Worm (Caenorhabditis elegans) whole organism, L4 larva: Measurements from ENCODE around the gene klf-1.

Experiments
- D1046.2 ChIP-seq: fragments of 200-800 bp; sonication (Bioruptor generic); IDR thresholded peaks from 2 replicates; pipeline ENCODE4 v1.3.6; 2022; ENCODE audit warnings: missing genetic modification characterization, missing compliant biosample characterization
- F26F4.8 ChIP-seq: fragments of 200-800 bp; sonication (Bioruptor generic); conservative IDR thresholded peaks from 2 replicates; pipeline ENCODE4 v1.3.6; 2022; ENCODE audit warnings: missing genetic modification characterization, missing compliant biosample characterization
- R02D3.7 ChIP-seq: fragments of 150-350 bp; sonication (generic microtip); optimal IDR thresholded peaks from 3 replicates; lab custom pipeline; 2014; ENCODE audit warnings: missing biosample characterization, missing genetic modification characterization
- T26A8.4 ChIP-seq: fragments of 200-800 bp; sonication (Bioruptor generic); IDR thresholded peaks from 2 replicates; pipeline ENCODE4 v1.3.6; 2022; ENCODE audit warnings: missing genetic modification characterization, missing compliant biosample characterization
- Y48G9A.11 ChIP-seq: fragments of 200-800 bp; sonication (Bioruptor generic); IDR thresholded peaks from 2 replicates; pipeline ENCODE4 v1.3.6; 2022; ENCODE audit warnings: missing genetic modification reagents, missing genetic modification characterization, missing compliant biosample characterization
- Y75B8A.6 ChIP-seq: fragments of 200-800 bp; sonication (Bioruptor generic); IDR thresholded peaks from 2 replicates; pipeline ENCODE4 v1.3.6; 2022; ENCODE audit warnings: missing genetic modification reagents, missing genetic modification characterization, missing compliant biosample characterization
- ZK337.2 ChIP-seq: fragments of 200-800 bp; sonication (Bioruptor generic); IDR thresholded peaks from 2 replicates; pipeline ENCODE4 v1.3.6; 2022; ENCODE audit warnings: missing genetic modification reagents, missing genetic modification characterization, missing compliant biosample characterization
- aha-1 ChIP-seq: fragments of 150-350 bp; peaks from one replicate; lab custom pipeline; 2014; ENCODE audit warnings: missing biosample characterization, missing genetic modification characterization
- arid-1 ChIP-seq: fragments of 200-800 bp; sonication (Bioruptor generic); conservative IDR thresholded peaks from 2 replicates; pipeline ENCODE4 v1.3.6; 2022; ENCODE audit warnings: missing genetic modification reagents, missing genetic modification characterization, missing compliant biosample characterization
- ceh-28 ChIP-seq: fragments of 150-350 bp; optimal IDR thresholded peaks from 2 replicates; lab custom pipeline; 2014; ENCODE audit warnings: missing biosample characterization, missing genetic modification reagents, missing genetic modification characterization
- ces-1 ChIP-seq: fragments of 150-350 bp; sonication (generic microtip); optimal IDR thresholded peaks from 4 replicates; lab custom pipeline; 2014; ENCODE audit warnings: missing biosample characterization, missing genetic modification reagents, missing genetic modification characterization
- daf-12 ChIP-seq: fragments of 150-350 bp; optimal IDR thresholded peaks from 2 replicates; lab custom pipeline; 2014; ENCODE audit warnings: missing biosample characterization, missing genetic modification reagents, missing genetic modification characterization
- daf-16 ChIP-seq, 3 experiments: sonication (generic microtip); optimal IDR thresholded peaks; 2 replicates each; lab custom pipeline; 2016 to 2017; ENCODE audit warnings: missing genetic modification characterization in 3 of 3, missing genetic modification reagents in 3 of 3, mild to moderate bottlenecking in 2 of 3, missing compliant biosample characterization in 2 of 3, missing biosample characterization in 1 of 3, moderate library complexity in 1 of 3
- dmd-9 ChIP-seq: fragments of 200-800 bp; sonication (Bioruptor generic); IDR thresholded peaks from 2 replicates; pipeline ENCODE4 v1.3.6; 2022; ENCODE audit warnings: missing genetic modification reagents, missing genetic modification characterization, missing compliant biosample characterization
- duxl-1 ChIP-seq: sonication (generic microtip); optimal IDR thresholded peaks from 2 replicates; lab custom pipeline; 2016; ENCODE audit warnings: mild to moderate bottlenecking, missing genetic modification characterization, moderate library complexity, missing compliant biosample characterization; ENCODE audit not compliant: poor library complexity
- dve-1 ChIP-seq: sonication (generic microtip); optimal IDR thresholded peaks from 2 replicates; lab custom pipeline; 2017; ENCODE audit warnings: antibody characterized with exemption, mild to moderate bottlenecking, missing genetic modification characterization, missing compliant biosample characterization; ENCODE audit not compliant: insufficient read depth
- egl-27 ChIP-seq: sonication (generic microtip); optimal IDR thresholded peaks from 3 replicates; lab custom pipeline; 2017; ENCODE audit warnings: missing biosample characterization, missing genetic modification reagents, missing genetic modification characterization
- egl-43 ChIP-seq: fragments of 200-800 bp; sonication (Bioruptor generic); IDR thresholded peaks from 2 replicates; pipeline ENCODE4 v1.3.6; 2022; ENCODE audit warnings: missing genetic modification reagents, missing genetic modification characterization, missing compliant biosample characterization
- fkh-10 ChIP-seq: fragments of 150-350 bp; optimal IDR thresholded peaks from 2 replicates; lab custom pipeline; 2014; ENCODE audit warnings: missing biosample characterization, missing genetic modification reagents, missing genetic modification characterization
- hif-1 ChIP-seq, 2 experiments: sonication (generic microtip); optimal IDR thresholded peaks; 2 replicates each; lab custom pipeline; 2016 to 2017; ENCODE audit warnings: missing compliant biosample characterization in 2 of 2, missing genetic modification characterization in 2 of 2, missing genetic modification reagents in 2 of 2, missing genotype in 2 of 2, mild to moderate bottlenecking in 1 of 2
- hlh-30 ChIP-seq: sonication (generic microtip); optimal IDR thresholded peaks from 2 replicates; lab custom pipeline; 2017; ENCODE audit warnings: antibody characterized with exemption, mild to moderate bottlenecking, missing genetic modification characterization, missing compliant biosample characterization; ENCODE audit not compliant: insufficient read depth
- lin-1 ChIP-seq: fragments of 200-800 bp; sonication (Bioruptor generic); IDR thresholded peaks from 2 replicates; pipeline ENCODE4 v1.3.6; 2022; ENCODE audit warnings: missing genetic modification reagents, missing genetic modification characterization, missing compliant biosample characterization
- lin-15B ChIP-seq: fragments of 150-350 bp; sonication (generic microtip); optimal IDR thresholded peaks from 3 replicates; lab custom pipeline; 2014; ENCODE audit warnings: missing biosample characterization, missing genetic modification characterization
- lin-39 ChIP-seq: fragments of 150-350 bp; optimal IDR thresholded peaks from 2 replicates; lab custom pipeline; 2014; ENCODE audit warnings: missing biosample characterization, missing genetic modification reagents, missing genetic modification characterization
- lir-3 ChIP-seq: sonication (generic microtip); optimal IDR thresholded peaks from 2 replicates; lab custom pipeline; 2016; ENCODE audit warnings: mild to moderate bottlenecking, missing genetic modification characterization, missing compliant biosample characterization
- mdl-1 ChIP-seq, 2 experiments: fragments of 150-350 bp in 1 of 2; sonication (generic microtip) in 1 of 2; optimal IDR thresholded peaks; 2 replicates each; lab custom pipeline; 2014 to 2017; ENCODE audit warnings: missing biosample characterization in 2 of 2, missing genetic modification characterization in 2 of 2
- mxl-3 ChIP-seq: fragments of 200-800 bp; sonication (Bioruptor generic); optimal IDR thresholded peaks from 2 replicates; lab custom pipeline; 2018; ENCODE audit warnings: mild to moderate bottlenecking, missing genetic modification characterization, missing compliant biosample characterization
- nhr-11 ChIP-seq: fragments of 150-350 bp; optimal IDR thresholded peaks from 2 replicates; lab custom pipeline; 2014; ENCODE audit warnings: missing biosample characterization, missing genetic modification characterization
- nhr-25 ChIP-seq: sonication (generic microtip); optimal IDR thresholded peaks from 2 replicates; lab custom pipeline; 2017; ENCODE audit warnings: missing genetic modification characterization, mild to moderate bottlenecking, missing compliant biosample characterization, antibody characterized with exemption, moderate library complexity, borderline replicate concordance; ENCODE audit not compliant: insufficient read depth
- nhr-28 ChIP-seq: fragments of 150-350 bp; optimal IDR thresholded peaks from 2 replicates; lab custom pipeline; 2014; ENCODE audit warnings: missing biosample characterization, missing genetic modification characterization
- nhr-41 ChIP-seq: fragments of 200-800 bp; sonication (Bioruptor generic); IDR thresholded peaks from 2 replicates; pipeline ENCODE4 v1.3.6; 2022; ENCODE audit warnings: missing genetic modification reagents, missing genetic modification characterization, missing compliant biosample characterization
- nhr-77 ChIP-seq: fragments of 150-350 bp; optimal IDR thresholded peaks from 2 replicates; lab custom pipeline; 2014; ENCODE audit warnings: missing biosample characterization, missing genetic modification characterization
- pha-4 ChIP-seq, 2 experiments: fragments of 150-350 bp in 1 of 2; fragments of 200-800 bp in 1 of 2; sonication (Bioruptor generic) in 1 of 2; IDR thresholded peaks in 1 of 2; optimal IDR thresholded peaks in 1 of 2; 2 replicates each; pipeline versions ENCODE4 v1.3.6 to Lab custom; 2014 to 2022; ENCODE audit warnings: missing genetic modification characterization in 2 of 2, missing genetic modification reagents in 2 of 2, missing biosample characterization in 1 of 2, missing compliant biosample characterization in 1 of 2
- php-3 ChIP-seq: fragments of 200-800 bp; sonication (Bioruptor generic); IDR thresholded peaks from 2 replicates; pipeline ENCODE4 v1.3.6; 2022; ENCODE audit warnings: missing genetic modification reagents, missing genetic modification characterization, missing compliant biosample characterization
- rbr-2 ChIP-seq: sonication (generic microtip); optimal IDR thresholded peaks from 2 replicates; lab custom pipeline; 2016; ENCODE audit warnings: missing genotype, missing genetic modification characterization, missing compliant biosample characterization
- saeg-2 ChIP-seq: fragments of 200-800 bp; sonication (Bioruptor generic); IDR thresholded peaks from 2 replicates; pipeline ENCODE4 v1.3.6; 2022; ENCODE audit warnings: missing genetic modification reagents, missing genetic modification characterization, missing compliant biosample characterization
- sdz-12 ChIP-seq: fragments of 200-800 bp; sonication (Bioruptor generic); optimal IDR thresholded peaks from 2 replicates; lab custom pipeline; 2018; ENCODE audit warnings: mild to moderate bottlenecking, missing genetic modification characterization, missing compliant biosample characterization
- snpc-1.2 ChIP-seq: fragments of 200-800 bp; sonication (Bioruptor generic); IDR thresholded peaks from 2 replicates; pipeline ENCODE4 v1.3.6; 2022; ENCODE audit warnings: missing genetic modification reagents, missing genetic modification characterization, missing compliant biosample characterization
- snpc-4 ChIP-seq: fragments of 150-350 bp; optimal IDR thresholded peaks from 2 replicates; lab custom pipeline; 2014; ENCODE audit warnings: missing biosample characterization, missing genetic modification characterization
- spr-1 ChIP-seq: sonication (generic microtip); optimal IDR thresholded peaks from 2 replicates; lab custom pipeline; 2016; ENCODE audit warnings: mild to moderate bottlenecking, missing genetic modification characterization, missing compliant biosample characterization
- tra-1 ChIP-seq: fragments of 200-800 bp; sonication (Bioruptor generic); IDR thresholded peaks from 2 replicates; pipeline ENCODE4 v1.3.6; 2022; ENCODE audit warnings: missing genetic modification reagents, missing genetic modification characterization, missing compliant biosample characterization
- unc-130 ChIP-seq: sonication (generic microtip); optimal IDR thresholded peaks from 2 replicates; lab custom pipeline; 2016; ENCODE audit warnings: missing genetic modification reagents, missing genetic modification characterization, missing compliant biosample characterization
- unc-62 ChIP-seq, 3 experiments: fragments of 150-350 bp in 1 of 3; sonication (generic microtip); optimal IDR thresholded peaks in 2 of 3; peaks in 1 of 3; 1 replicate in 1 of 3; 2 replicates in 2 of 3; lab custom pipeline; 2014 to 2017; ENCODE audit warnings: missing biosample characterization in 3 of 3, missing genetic modification characterization in 3 of 3, missing genetic modification reagents in 3 of 3, missing genotype in 1 of 3
- zag-1 ChIP-seq: fragments of 150-350 bp; optimal IDR thresholded peaks from 2 replicates; lab custom pipeline; 2014; ENCODE audit warnings: missing biosample characterization, missing genetic modification characterization
- zfp-3 ChIP-seq: fragments of 200-800 bp; sonication (Bioruptor generic); conservative IDR thresholded peaks from 2 replicates; pipeline ENCODE4 v1.3.6; 2022; ENCODE audit warnings: missing genetic modification reagents, missing genetic modification characterization, missing compliant biosample characterization
- zip-2 ChIP-seq: fragments of 150-350 bp; optimal IDR thresholded peaks from 2 replicates; lab custom pipeline; 2014; ENCODE audit warnings: missing biosample characterization, missing genetic modification characterization

Gene klf-1

DNA sequence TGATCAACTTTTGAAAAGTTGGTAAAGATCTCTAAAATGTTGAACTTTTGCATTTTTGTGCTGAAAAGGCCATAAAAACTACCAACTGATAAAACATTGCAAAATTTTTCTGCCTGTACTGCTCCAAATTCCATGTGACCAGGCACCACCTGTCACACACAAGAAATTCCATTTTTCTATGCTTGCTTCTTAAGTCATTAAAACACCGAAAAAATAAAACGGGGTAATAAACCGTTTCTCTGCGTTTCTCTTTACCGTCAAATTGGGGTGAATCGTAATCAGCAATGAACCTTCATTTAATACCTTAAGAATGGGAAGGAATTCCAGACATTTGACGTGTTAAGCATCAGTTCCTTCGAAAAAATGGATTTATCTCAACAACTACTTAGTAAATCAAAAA is 4.4 kb upstream of the klf-1 start (continued):
- TF ChIP-seq pha-4 (GFP tag; IDR thresholded peaks at IDR 0.05; lab: Robert Waterston, UW) (no peak), pha-4 (tag; optimal IDR thresholded peaks at IDR 0.05; lab: Kevin White, UChicago) (no peak), unc-62 (GFP tag; optimal IDR thresholded peaks at IDR 0.05 in 1 of 2; lab: Kevin White, UChicago) (peak in 1 of 2 experiments; percentile 90), unc-62 (tag; optimal IDR thresholded peaks at IDR 0.05; lab: Kevin White, UChicago) (no peak), Y75B8A.6 (GFP tag; lab: Robert Waterston, UW) (no peak), F26F4.8 (no peak), nhr-28 (tag; lab: Kevin White, UChicago) (peak; percentile 92), mxl-3 (GFP tag; lab: Kevin White, UChicago) (peak; percentile 23), tra-1 (GFP tag; lab: Robert Waterston, UW) (peak; percentile 60; the same call in 1 of the 2 replicates), nhr-77 (peak; percentile 78), daf-16 (GFP tag; optimal IDR thresholded peaks at IDR 0.05; lab: Kevin White, UChicago) (no peak), daf-16 (tag; optimal IDR thresholded peaks at IDR 0.05; lab: Kevin White, UChicago) (peak; percentile 92), php-3 (GFP tag; lab: Robert Waterston, UW) (peak; percentile 99), D1046.2 (no peak)
- TF ChIP-seq, all 104 proteins: peak for 18

- no peak for TF ChIP-seq ceh-28 (tag; lab: Kevin White, UChicago)
- TF ChIP-seq daf-16 (GFP tag; optimal IDR thresholded peaks at IDR 0.05; lab: Kevin White, UChicago): no peak
- peak; percentile 49 for TF ChIP-seq daf-16 (tag; optimal IDR thresholded peaks at IDR 0.05; lab: Kevin White, UChicago)
- TF ChIP-seq T26A8.4 (GFP tag; lab: Robert Waterston, UW): no peak
- TF ChIP-seq ZK337.2 (GFP tag; lab: Robert Waterston, UW): no peak
- TF ChIP-seq Y48G9A.11 (GFP tag; lab: Robert Waterston, UW): no peak
- no peak for TF ChIP-seq unc-130 (GFP tag; lab: Kevin White, UChicago)
- no peak for TF ChIP-seq snpc-4 (tag; lab: Kevin White, UChicago)
- no peak for TF ChIP-seq arid-1 (GFP tag; lab: Robert Waterston, UW)
- TF ChIP-seq zfp-3 (GFP tag; lab: Robert Waterston, UW): no peak
- no peak for TF ChIP-seq zip-2 (tag; lab: Kevin White, UChicago)
- no peak for TF ChIP-seq F26F4.8
- TF ChIP-seq duxl-1 (tag; lab: Kevin White, UChicago): no peak
- TF ChIP-seq nhr-28 (tag; lab: Kevin White, UChicago): peak; percentile 98
- peak; percentile 95 for TF ChIP-seq hlh-30 (tag; lab: Kevin White, UChicago)
- no peak for TF ChIP-seq daf-12
- TF ChIP-seq nhr-41 (GFP tag; lab: Robert Waterston, UW): 0 out of 2 replicates have a peak, but pooled peaks have one; percentile 9
- no peak for TF ChIP-seq nhr-11 (tag; lab: Kevin White, UChicago)
- TF ChIP-seq lin-1 (GFP tag; lab: Robert Waterston, UW): no peak
- TF ChIP-seq lin-15B (tag; lab: Kevin White, UChicago): no peak
- TF ChIP-seq unc-62 (GFP tag; optimal IDR thresholded peaks at IDR 0.05 in 1 of 2; lab: Kevin White, UChicago): no peak
- no peak for TF ChIP-seq unc-62 (tag; optimal IDR thresholded peaks at IDR 0.05; lab: Kevin White, UChicago)
- TF ChIP-seq hif-1 (tag; optimal IDR thresholded peaks at IDR 0.05; lab: Kevin White, UChicago): no peak
- TF ChIP-seq egl-43: no peak
- TF ChIP-seq mxl-3 (GFP tag; lab: Kevin White, UChicago): peak; percentile 89
- no peak for TF ChIP-seq snpc-1.2 (GFP tag; lab: Robert Waterston, UW)
- peak; percentile 38 for TF ChIP-seq nhr-25 (tag; lab: Kevin White, UChicago)
- no peak for TF ChIP-seq egl-27 (tag; lab: Kevin White, UChicago)
- TF ChIP-seq dmd-9 (GFP tag; lab: Robert Waterston, UW): no peak
- peak; percentile 75 for TF ChIP-seq dve-1 (tag; lab: Kevin White, UChicago)
- TF ChIP-seq zag-1 (tag; lab: Kevin White, UChicago): no peak
- no peak for TF ChIP-seq sdz-12 (GFP tag; lab: Kevin White, UChicago)
- TF ChIP-seq ces-1 (GFP tag; lab: Kevin White, UChicago): no peak
- peak; percentile 49 for TF ChIP-seq spr-1 (tag; lab: Kevin White, UChicago)
- TF ChIP-seq saeg-2 (GFP tag; lab: Robert Waterston, UW): no peak
- no peak for TF ChIP-seq lin-39
- peak; percentile 33 to 94 for TF ChIP-seq mdl-1 (tag; optimal IDR thresholded peaks at IDR 0.05; lab: Kevin White, UChicago)
- no peak for TF ChIP-seq R02D3.7
- TF ChIP-seq aha-1: peak; percentile 97
- no peak for TF ChIP-seq lir-3 (tag; lab: Kevin White, UChicago)
- TF ChIP-seq rbr-2: peak; percentile 9
- no peak for TF ChIP-seq fkh-10 (GFP tag; lab: Kevin White, UChicago)
Observed at ce11 chrIII:2871817-2872216, 2.8 kb upstream of the klf-1 start.
